Worm (Caenorhabditis elegans): ENCODE data around the gene ins-7.
A peak's percentile ranks its signal among the peaks of the same experiment; 100 is the strongest.

The ins-7 gene

DNA sequence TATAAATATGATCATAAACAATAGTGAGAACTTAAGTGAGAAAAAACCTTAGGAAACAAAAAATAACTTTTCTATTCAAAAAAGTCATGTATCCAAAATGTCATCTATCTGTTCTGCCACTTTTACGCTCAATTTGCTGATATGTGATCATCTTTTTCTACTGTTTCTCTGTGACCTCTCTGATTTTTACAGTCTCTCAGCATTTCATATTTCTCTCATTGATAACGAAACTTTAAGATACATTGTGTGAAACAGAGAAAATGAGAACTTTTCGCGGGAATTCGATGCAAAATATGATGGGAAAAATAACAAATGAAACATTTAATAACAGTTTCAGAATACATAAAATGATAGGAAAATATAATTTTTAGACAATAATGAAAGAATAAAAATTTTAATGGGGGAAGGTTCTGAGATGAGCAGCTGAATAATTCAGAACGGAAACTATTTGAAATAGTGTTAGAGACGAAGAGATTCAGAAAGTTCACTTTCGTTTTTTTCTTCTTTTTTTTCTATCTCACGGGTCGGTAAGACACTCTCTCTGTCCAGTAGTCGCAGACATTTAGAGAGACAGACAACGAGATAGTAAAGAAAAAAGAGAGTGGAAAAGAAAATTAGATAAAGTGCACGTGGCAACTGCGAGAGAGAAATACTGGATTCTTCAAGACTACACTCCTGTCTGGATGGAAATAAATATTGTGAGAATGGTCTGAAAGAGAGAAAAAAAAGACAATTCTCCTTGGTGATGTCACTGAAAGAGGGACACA lies 5.2 kb downstream of the ins-7 start (continued):
- TF ChIP-seq Y79H2A.3 (GFP tag; conservative IDR thresholded peaks at IDR 0.05) = no peak
- peak; percentile 28; the same call in 1 of the 2 replicates for TF ChIP-seq cebp-1 (GFP tag; IDR thresholded peaks at IDR 0.05)
- peak; percentile 64 for TF ChIP-seq cebp-1 (tag; optimal IDR thresholded peaks at IDR 0.05)
- no peak for TF ChIP-seq repo-1 (tag; optimal IDR thresholded peaks at IDR 0.05)
- no peak for TF ChIP-seq F37B4.10 (GFP tag; IDR thresholded peaks at IDR 0.05)
- TF ChIP-seq attf-5 (GFP tag; optimal IDR thresholded peaks at IDR 0.05) = peak; percentile 68
- TF ChIP-seq hmg-20 (GFP tag; IDR thresholded peaks at IDR 0.05) = no peak
- no peak for TF ChIP-seq lin-35 (GFP tag; optimal IDR thresholded peaks at IDR 0.05)
- no peak for TF ChIP-seq ceh-100 (GFP tag; IDR thresholded peaks at IDR 0.05)
- TF ChIP-seq C17E4.6 (GFP tag; IDR thresholded peaks at IDR 0.05) = no peak
- TF ChIP-seq pbrm-1 (GFP tag; IDR thresholded peaks at IDR 0.05) = no peak
- TF ChIP-seq ztf-25 (GFP tag; IDR thresholded peaks at IDR 0.05) = no peak
- TF ChIP-seq lin-40 (tag; optimal IDR thresholded peaks at IDR 0.05) = peak; percentile 80
- TF ChIP-seq madf-3 (GFP tag; IDR thresholded peaks at IDR 0.05) = no peak
- no peak for TF ChIP-seq tbp1 (GFP tag; optimal IDR thresholded peaks at IDR 0.05)
- TF ChIP-seq nfyb-1 (GFP tag; IDR thresholded peaks at IDR 0.05) = no peak
- peak; percentile 62 for TF ChIP-seq C06A6.2 (GFP tag; conservative IDR thresholded peaks at IDR 0.05)
- TF ChIP-seq Y56A3A.18 (GFP tag; IDR thresholded peaks at IDR 0.05) = no peak
- no peak for TF ChIP-seq ceh-40 (GFP tag; IDR thresholded peaks at IDR 0.05)
- peak; percentile 15 for TF ChIP-seq lin-54 (GFP tag; optimal IDR thresholded peaks at IDR 0.05)
- no peak for TF ChIP-seq mxl-1 (tag; optimal IDR thresholded peaks at IDR 0.05)
- no peak for TF ChIP-seq let-526 (GFP tag; IDR thresholded peaks at IDR 0.05)
- no peak for TF ChIP-seq atf-7 (tag; optimal IDR thresholded peaks at IDR 0.05)
- TF ChIP-seq D2030.7 (GFP tag; IDR thresholded peaks at IDR 0.05) = no peak
- TF ChIP-seq ceh-27 (GFP tag; optimal IDR thresholded peaks at IDR 0.05) = peak; percentile 55
- TF ChIP-seq lin-26 (GFP tag; IDR thresholded peaks at IDR 0.05) = no peak
- TF ChIP-seq hsf-1 (GFP tag; IDR thresholded peaks at IDR 0.05) = no peak
- TF ChIP-seq cebp-2 (GFP tag; IDR thresholded peaks at IDR 0.05) = no peak
- peak; percentile 71; the same call in 1 of the 2 replicates for TF ChIP-seq K11D2.4 (GFP tag; IDR thresholded peaks at IDR 0.05)
- TF ChIP-seq unc-62 (GFP tag; optimal IDR thresholded peaks at IDR 0.05) = no peak
- TF ChIP-seq him-1 (tag; optimal IDR thresholded peaks at IDR 0.05) = no peak
- TF ChIP-seq B0035.1 (tag; optimal IDR thresholded peaks at IDR 0.05) = no peak
- TF ChIP-seq sptf-2 (GFP tag; optimal IDR thresholded peaks at IDR 0.05) = no peak
- TF ChIP-seq ekl-4 (GFP tag; IDR thresholded peaks at IDR 0.05) = no peak
- TF ChIP-seq ets-4 (GFP tag; optimal IDR thresholded peaks at IDR 0.05) = no peak
- TF ChIP-seq hlh-26 (GFP tag; conservative IDR thresholded peaks at IDR 0.05) = no peak
- no peak for TF ChIP-seq tlf-1 (GFP tag; optimal IDR thresholded peaks at IDR 0.05)
- no peak for TF ChIP-seq nhr-27 (tag; optimal IDR thresholded peaks at IDR 0.05)
- TF ChIP-seq snpc-1.3 (tag; optimal IDR thresholded peaks at IDR 0.05; ENCODE audit: insufficient read depth) = no peak
- no peak for TF ChIP-seq ceh-91 (GFP tag; IDR thresholded peaks at IDR 0.05)
- no peak for TF ChIP-seq snpc-1.1 (tag; optimal IDR thresholded peaks at IDR 0.05; ENCODE audit: insufficient read depth)
- no peak for TF ChIP-seq rcor-1 (GFP tag; IDR thresholded peaks at IDR 0.05)
- TF ChIP-seq nfya-2 (GFP tag; IDR thresholded peaks at IDR 0.05) = no peak
- TF ChIP-seq K12H6.12 (tag; optimal IDR thresholded peaks at IDR 0.05) = peak; percentile 29
- TF ChIP-seq Y95B8A.8 (GFP tag; IDR thresholded peaks at IDR 0.05) = no peak
- no peak for TF ChIP-seq Y53F4B.3 (GFP tag; IDR thresholded peaks at IDR 0.05)
- TF ChIP-seq somi-1 (GFP tag; optimal IDR thresholded peaks at IDR 0.05) = peak; percentile 83
- TF ChIP-seq hlh-12 (tag; optimal IDR thresholded peaks at IDR 0.05) = no peak

All from whole organism, young adult.